Worm (Caenorhabditis elegans): Measurements from ENCODE around the gene F35D11.3.

F35D11.3 gene

DNA sequence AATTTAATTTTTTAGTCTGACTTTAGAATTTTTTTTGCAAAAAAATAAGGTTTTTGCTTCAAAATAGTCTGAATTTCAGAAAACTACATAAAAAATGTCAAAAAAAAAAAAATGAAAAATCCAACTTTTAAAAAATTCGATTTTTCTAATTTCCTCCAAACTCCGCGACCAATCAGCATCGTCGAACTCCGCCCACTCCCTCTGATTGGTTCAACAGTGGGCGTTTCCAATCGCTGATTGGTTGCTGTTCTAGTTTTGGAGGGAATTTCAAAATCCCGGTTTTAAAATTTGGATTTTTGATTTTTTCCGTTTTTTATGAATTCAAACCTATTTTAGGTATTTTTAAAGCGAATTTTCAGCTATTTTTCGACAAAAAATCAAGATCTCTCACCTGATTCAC lies 7.4 kb upstream of the F35D11.3 start:
- TF ChIP-seq ceh-36 (tag; optimal IDR thresholded peaks at IDR 0.05) (no peak), hmg-4 (GFP tag; optimal IDR thresholded peaks at IDR 0.05) (no peak), ceh-13 (GFP tag; optimal IDR thresholded peaks at IDR 0.05) (no peak), scrt-1 (GFP tag; IDR thresholded peaks at IDR 0.05) (no peak), hmbx-1 (tag; optimal IDR thresholded peaks at IDR 0.05) (no peak), aly-1 (tag; optimal IDR thresholded peaks at IDR 0.05) (no peak), B0310.2 (tag; optimal IDR thresholded peaks at IDR 0.05) (no peak), tbx-11 (GFP tag; IDR thresholded peaks at IDR 0.05) (no peak), pes-1 (GFP tag; IDR thresholded peaks at IDR 0.05) (no peak), sea-1 (GFP tag; conservative IDR thresholded peaks at IDR 0.05) (no peak), ama-1 (optimal IDR thresholded peaks at IDR 0.05) (no peak), tra-4 (tag; optimal IDR thresholded peaks at IDR 0.05) (no peak), F13C5.2 (tag; optimal IDR thresholded peaks at IDR 0.05) (no peak), hnd-1 (tag; optimal IDR thresholded peaks at IDR 0.05) (no peak), tbx-37 (GFP tag; conservative IDR thresholded peaks at IDR 0.05) (no peak), ets-7 (tag; optimal IDR thresholded peaks at IDR 0.05) (no peak), flt-1 (GFP tag; IDR thresholded peaks at IDR 0.05) (no peak)

DNA sequence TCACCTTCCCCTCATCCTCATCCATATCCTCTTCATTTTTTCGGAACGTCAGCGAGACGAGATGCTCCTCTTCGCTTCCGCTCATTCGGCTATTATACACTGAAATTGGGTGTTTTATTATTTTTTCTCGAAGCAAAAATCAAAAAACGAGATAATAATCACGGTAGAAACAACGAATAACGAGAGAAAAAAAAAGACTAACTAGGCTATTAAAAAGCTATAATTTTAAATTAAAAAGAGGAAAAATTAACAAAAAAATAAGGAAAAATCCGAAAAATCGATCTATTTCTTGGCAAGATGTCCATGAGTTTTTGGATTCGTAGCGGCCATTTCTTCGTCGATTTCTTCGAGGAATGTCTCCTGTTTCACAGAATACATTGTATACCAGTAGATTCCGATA lies 6.9 kb upstream of the F35D11.3 start, which contains the start of gene ipla-1:
ipla-1 (minus strand) TSS at position 101 of the 400 bp plus-strand sequence.
- TF ChIP-seq ets-7 (tag; optimal IDR thresholded peaks at IDR 0.05) (no peak), hmbx-1 (tag; optimal IDR thresholded peaks at IDR 0.05) (no peak), tra-4 (tag; optimal IDR thresholded peaks at IDR 0.05) (no peak), F13C5.2 (tag; optimal IDR thresholded peaks at IDR 0.05) (no peak), sea-1 (GFP tag; conservative IDR thresholded peaks at IDR 0.05) (no peak), tbx-11 (GFP tag; IDR thresholded peaks at IDR 0.05) (no peak), tbx-37 (GFP tag; conservative IDR thresholded peaks at IDR 0.05) (no peak), ama-1 (optimal IDR thresholded peaks at IDR 0.05) (no peak), aly-1 (tag; optimal IDR thresholded peaks at IDR 0.05) (no peak), hnd-1 (tag; optimal IDR thresholded peaks at IDR 0.05) (no peak), scrt-1 (GFP tag; IDR thresholded peaks at IDR 0.05) (no peak), B0310.2 (tag; optimal IDR thresholded peaks at IDR 0.05) (no peak), ceh-13 (GFP tag; optimal IDR thresholded peaks at IDR 0.05) (no peak), flt-1 (GFP tag; IDR thresholded peaks at IDR 0.05) (no peak), pes-1 (GFP tag; IDR thresholded peaks at IDR 0.05) (no peak), ceh-36 (tag; optimal IDR thresholded peaks at IDR 0.05) (no peak)

ce11 chrII:4602533-4602932 lies 5.6 kb upstream of the F35D11.3 start, which contains the start of gene coa-3:
TSS of gene coa-3 (minus strand) at chrII:4602633.
- TF ChIP-seq flt-1 (GFP tag; IDR thresholded peaks at IDR 0.05): no peak
- TF ChIP-seq hnd-1 (tag; optimal IDR thresholded peaks at IDR 0.05): no peak
- no peak for TF ChIP-seq scrt-1 (GFP tag; IDR thresholded peaks at IDR 0.05)
- TF ChIP-seq ceh-13 (GFP tag; optimal IDR thresholded peaks at IDR 0.05): no peak
- no peak for TF ChIP-seq pes-1 (GFP tag; IDR thresholded peaks at IDR 0.05)

DNA sequence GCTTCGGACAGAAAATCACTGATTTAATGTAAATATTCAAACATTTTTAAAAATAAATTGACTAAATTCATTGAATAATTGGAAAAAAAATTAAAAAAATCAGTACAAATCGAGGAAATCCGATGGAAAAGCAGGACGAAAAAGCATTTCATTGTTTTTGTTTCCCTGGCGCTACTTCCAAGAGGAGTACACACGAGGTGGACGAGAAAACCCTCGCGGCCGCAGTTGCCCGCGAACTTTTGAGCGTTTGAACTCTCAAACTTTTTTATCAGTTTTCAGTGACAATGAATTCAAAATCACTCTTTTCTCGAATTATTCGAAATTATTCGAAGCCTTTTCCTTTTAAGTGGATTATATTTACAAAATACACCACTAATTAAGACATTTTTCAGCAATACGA lies 5.1 kb upstream of the F35D11.3 start, which contains the start of gene F35D11.4:
F35D11.4 (plus strand) TSS at position 393 of the 400 bp plus-strand sequence.
- TF ChIP-seq tbx-37 (GFP tag; conservative IDR thresholded peaks at IDR 0.05) (peak; percentile 74), hmg-4 (GFP tag; optimal IDR thresholded peaks at IDR 0.05) (peak; percentile 57), aly-1 (tag; optimal IDR thresholded peaks at IDR 0.05) (no peak), ceh-13 (GFP tag; optimal IDR thresholded peaks at IDR 0.05) (no peak), F13C5.2 (tag; optimal IDR thresholded peaks at IDR 0.05) (peak; percentile 37), pes-1 (GFP tag; IDR thresholded peaks at IDR 0.05) (0 out of 2 replicates have a peak, but pooled peaks have one; percentile 25), B0310.2 (tag; optimal IDR thresholded peaks at IDR 0.05) (no peak), tbx-11 (GFP tag; IDR thresholded peaks at IDR 0.05) (0 out of 2 replicates have a peak, but pooled peaks have one; percentile 26)

DNA sequence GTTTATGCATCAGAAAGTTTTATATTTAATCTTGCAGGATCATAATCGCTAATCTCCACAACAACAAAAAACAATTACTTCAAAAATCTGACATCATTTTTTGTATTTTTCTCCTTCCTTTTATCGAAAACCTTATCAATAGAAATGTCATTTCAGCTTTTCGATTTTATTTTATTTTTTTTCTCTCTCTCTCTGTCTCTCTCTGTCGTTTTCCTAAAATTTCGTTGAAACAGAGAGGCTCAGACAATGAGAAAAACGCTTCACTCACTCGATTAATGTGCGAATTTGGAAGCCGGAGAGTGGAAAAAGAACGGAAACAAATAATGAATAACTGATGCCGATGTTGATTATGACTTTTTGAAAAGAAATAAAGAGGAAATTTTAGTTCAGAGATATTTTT lies 4.0 kb upstream of the F35D11.3 start:
- TF ChIP-seq F13C5.2 (tag; optimal IDR thresholded peaks at IDR 0.05) (no peak), sea-1 (GFP tag; conservative IDR thresholded peaks at IDR 0.05) (no peak), pes-1 (GFP tag; IDR thresholded peaks at IDR 0.05) (no peak), hmbx-1 (tag; optimal IDR thresholded peaks at IDR 0.05) (no peak), tbx-11 (GFP tag; IDR thresholded peaks at IDR 0.05) (no peak), ets-7 (tag; optimal IDR thresholded peaks at IDR 0.05) (no peak), tbx-37 (GFP tag; conservative IDR thresholded peaks at IDR 0.05) (no peak), flt-1 (GFP tag; IDR thresholded peaks at IDR 0.05) (no peak), aly-1 (tag; optimal IDR thresholded peaks at IDR 0.05) (no peak), B0310.2 (tag; optimal IDR thresholded peaks at IDR 0.05) (no peak)

- no peak for TF ChIP-seq hnd-1 (tag; optimal IDR thresholded peaks at IDR 0.05)
- no peak for TF ChIP-seq F13C5.2 (tag; optimal IDR thresholded peaks at IDR 0.05)
- no peak for TF ChIP-seq hmg-4 (GFP tag; optimal IDR thresholded peaks at IDR 0.05)
- no peak for TF ChIP-seq ets-7 (tag; optimal IDR thresholded peaks at IDR 0.05)
- no peak for TF ChIP-seq pes-1 (GFP tag; IDR thresholded peaks at IDR 0.05)
- no peak for TF ChIP-seq tbx-37 (GFP tag; conservative IDR thresholded peaks at IDR 0.05)
- no peak for TF ChIP-seq B0310.2 (tag; optimal IDR thresholded peaks at IDR 0.05)
- no peak for TF ChIP-seq tbx-11 (GFP tag; IDR thresholded peaks at IDR 0.05)
- no peak for TF ChIP-seq aly-1 (tag; optimal IDR thresholded peaks at IDR 0.05)
- no peak for TF ChIP-seq sea-1 (GFP tag; conservative IDR thresholded peaks at IDR 0.05)
- no peak for TF ChIP-seq ceh-36 (tag; optimal IDR thresholded peaks at IDR 0.05)
- TF ChIP-seq hmbx-1 (tag; optimal IDR thresholded peaks at IDR 0.05): no peak
- TF ChIP-seq ama-1 (optimal IDR thresholded peaks at IDR 0.05): no peak
- no peak for TF ChIP-seq scrt-1 (GFP tag; IDR thresholded peaks at IDR 0.05)
- no peak for TF ChIP-seq tra-4 (tag; optimal IDR thresholded peaks at IDR 0.05)
- no peak for TF ChIP-seq ceh-13 (GFP tag; optimal IDR thresholded peaks at IDR 0.05)
- TF ChIP-seq flt-1 (GFP tag; IDR thresholded peaks at IDR 0.05): no peak
These were observed 3.5 kb upstream of the F35D11.3 start for ce11 chrII:4604680-4605079.

DNA sequence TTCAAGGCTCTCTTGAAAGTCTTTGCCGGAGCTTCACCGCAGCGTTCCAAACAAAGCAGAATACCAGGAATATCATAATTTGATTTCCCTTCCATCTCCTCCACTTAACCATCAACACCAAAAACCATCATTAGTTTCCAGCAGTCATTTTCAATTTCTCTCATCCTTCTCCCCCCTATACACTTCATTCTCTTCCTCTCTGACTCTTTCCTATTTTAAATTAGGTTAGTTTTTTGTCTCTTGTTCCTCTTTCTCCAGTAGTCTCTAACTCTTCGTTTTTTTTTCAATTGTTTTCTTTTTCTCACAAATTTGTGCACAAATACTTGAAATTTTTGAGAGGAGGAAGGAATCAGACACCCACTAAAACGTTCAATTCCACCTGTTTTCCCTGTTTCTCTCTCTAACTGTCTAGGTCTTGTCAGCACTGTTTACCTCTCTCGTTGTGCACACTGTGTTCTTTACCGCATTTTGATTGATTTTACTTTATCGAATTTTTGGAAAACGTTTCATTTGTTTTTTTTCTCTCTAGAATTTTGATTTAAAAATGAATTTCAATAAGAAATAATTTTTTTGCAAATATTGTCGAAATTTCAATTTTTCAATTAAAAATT lies 1.4 kb upstream of the F35D11.3 start:
- no peak for TF ChIP-seq flt-1 (GFP tag; IDR thresholded peaks at IDR 0.05)
- TF ChIP-seq ceh-13 (GFP tag; optimal IDR thresholded peaks at IDR 0.05): no peak
- no peak for TF ChIP-seq F13C5.2 (tag; optimal IDR thresholded peaks at IDR 0.05)
- no peak for TF ChIP-seq tra-4 (tag; optimal IDR thresholded peaks at IDR 0.05)
- no peak for TF ChIP-seq aly-1 (tag; optimal IDR thresholded peaks at IDR 0.05)
- TF ChIP-seq ceh-36 (tag; optimal IDR thresholded peaks at IDR 0.05): no peak
- no peak for TF ChIP-seq B0310.2 (tag; optimal IDR thresholded peaks at IDR 0.05)
